Worm (Caenorhabditis elegans): Measurements from ENCODE around the gene amx-1.

The amx-1 gene

DNA sequence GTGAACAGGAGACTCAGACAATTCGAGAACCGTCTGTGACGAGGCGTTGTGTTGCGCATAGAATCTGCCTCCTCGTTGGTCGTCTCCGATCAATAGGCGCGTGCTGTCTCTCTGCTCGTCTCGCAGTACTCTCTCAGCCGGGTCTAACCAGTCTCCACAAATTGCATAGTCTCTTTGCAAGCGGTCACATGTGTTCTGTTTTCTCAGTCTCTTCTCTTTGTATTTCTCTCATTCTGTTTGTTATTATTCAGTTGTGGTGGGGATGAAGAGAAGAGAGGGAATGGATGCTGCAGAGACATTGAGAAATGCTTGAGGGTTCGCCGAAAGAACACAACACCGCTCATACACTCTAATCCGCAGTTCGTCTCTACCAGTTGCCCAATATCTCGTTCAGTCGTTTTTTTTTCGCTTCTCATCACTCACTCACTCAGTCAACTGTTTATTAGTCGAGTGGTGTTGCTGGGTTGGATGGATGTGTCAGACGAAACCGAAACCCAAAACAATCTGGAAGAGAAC is 20.8 kb upstream of the amx-1 start:
- TF ChIP-seq B0310.2 (tag; optimal IDR thresholded peaks at IDR 0.05) (no peak), flt-1 (GFP tag; IDR thresholded peaks at IDR 0.05) (no peak), tra-4 (tag; optimal IDR thresholded peaks at IDR 0.05) (no peak), tbx-11 (GFP tag; IDR thresholded peaks at IDR 0.05) (no peak), ceh-13 (GFP tag; optimal IDR thresholded peaks at IDR 0.05) (no peak), ceh-36 (tag; optimal IDR thresholded peaks at IDR 0.05) (peak; percentile 55), hmg-4 (GFP tag; optimal IDR thresholded peaks at IDR 0.05) (peak; percentile 84), aly-1 (tag; optimal IDR thresholded peaks at IDR 0.05) (no peak), hmbx-1 (tag; optimal IDR thresholded peaks at IDR 0.05) (no peak), ama-1 (optimal IDR thresholded peaks at IDR 0.05) (no peak), ets-7 (tag; optimal IDR thresholded peaks at IDR 0.05) (no peak), pes-1 (GFP tag; IDR thresholded peaks at IDR 0.05) (peak; percentile 43), hnd-1 (tag; optimal IDR thresholded peaks at IDR 0.05) (no peak), tbx-37 (GFP tag; conservative IDR thresholded peaks at IDR 0.05) (no peak), F13C5.2 (tag; optimal IDR thresholded peaks at IDR 0.05) (peak; percentile 66), scrt-1 (GFP tag; IDR thresholded peaks at IDR 0.05) (no peak), sea-1 (GFP tag; conservative IDR thresholded peaks at IDR 0.05) (no peak)

DNA sequence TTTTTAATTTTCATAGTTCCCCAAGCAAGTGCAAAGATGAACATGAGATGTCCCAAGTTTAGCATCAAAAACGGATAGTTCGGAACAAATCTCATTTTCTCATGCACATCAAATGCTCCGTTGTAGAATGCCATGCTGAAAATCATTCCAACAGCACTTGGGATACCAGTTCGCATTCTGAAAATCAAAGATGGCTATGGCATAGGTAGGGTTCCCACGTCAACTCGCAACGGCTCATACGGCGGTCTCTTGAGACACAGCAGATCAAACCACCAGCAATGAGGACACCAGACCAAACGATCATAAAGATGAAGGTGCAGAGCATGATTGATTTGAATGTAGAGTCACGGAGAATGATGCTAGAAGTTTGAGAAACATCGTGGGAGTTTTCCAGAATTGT is 19.1 kb upstream of the amx-1 start:
- TF ChIP-seq flt-1 (GFP tag; IDR thresholded peaks at IDR 0.05) (no peak), B0310.2 (tag; optimal IDR thresholded peaks at IDR 0.05) (no peak), tbx-11 (GFP tag; IDR thresholded peaks at IDR 0.05) (no peak), pes-1 (GFP tag; IDR thresholded peaks at IDR 0.05) (no peak)

DNA sequence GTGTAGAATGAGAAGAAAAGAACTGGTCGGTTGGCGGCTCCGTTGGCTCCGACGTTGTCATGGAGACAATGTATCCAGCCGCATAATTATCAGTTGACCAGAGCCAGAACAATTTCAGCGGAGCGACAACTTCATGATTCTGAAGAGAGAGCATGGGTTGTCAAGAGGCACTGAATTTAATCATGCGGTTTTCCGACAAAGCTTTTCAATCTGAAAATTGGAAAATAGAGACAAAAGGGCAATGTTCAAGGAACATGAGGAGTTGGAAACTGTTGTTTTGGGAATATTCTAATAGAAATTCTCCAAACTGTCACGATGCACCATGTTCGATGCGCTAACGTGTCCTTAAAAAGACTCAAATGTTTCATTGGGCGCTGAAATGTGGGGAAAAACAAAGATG is 17.8 kb upstream of the amx-1 start, which contains the start of gene xbx-5:
xbx-5 (minus strand) TSS at position 56 of the 400 bp plus-strand sequence.
- TF ChIP-seq tbx-11 (GFP tag; IDR thresholded peaks at IDR 0.05) (no peak), pes-1 (GFP tag; IDR thresholded peaks at IDR 0.05) (no peak), ceh-36 (tag; optimal IDR thresholded peaks at IDR 0.05) (no peak), F13C5.2 (tag; optimal IDR thresholded peaks at IDR 0.05) (no peak), ets-7 (tag; optimal IDR thresholded peaks at IDR 0.05) (no peak), aly-1 (tag; optimal IDR thresholded peaks at IDR 0.05) (no peak), hmg-4 (GFP tag; optimal IDR thresholded peaks at IDR 0.05) (no peak), tra-4 (tag; optimal IDR thresholded peaks at IDR 0.05) (no peak), tbx-37 (GFP tag; conservative IDR thresholded peaks at IDR 0.05) (no peak), ceh-13 (GFP tag; optimal IDR thresholded peaks at IDR 0.05) (no peak), hmbx-1 (tag; optimal IDR thresholded peaks at IDR 0.05) (no peak), hnd-1 (tag; optimal IDR thresholded peaks at IDR 0.05) (no peak), flt-1 (GFP tag; IDR thresholded peaks at IDR 0.05) (no peak), ama-1 (optimal IDR thresholded peaks at IDR 0.05) (no peak)

DNA sequence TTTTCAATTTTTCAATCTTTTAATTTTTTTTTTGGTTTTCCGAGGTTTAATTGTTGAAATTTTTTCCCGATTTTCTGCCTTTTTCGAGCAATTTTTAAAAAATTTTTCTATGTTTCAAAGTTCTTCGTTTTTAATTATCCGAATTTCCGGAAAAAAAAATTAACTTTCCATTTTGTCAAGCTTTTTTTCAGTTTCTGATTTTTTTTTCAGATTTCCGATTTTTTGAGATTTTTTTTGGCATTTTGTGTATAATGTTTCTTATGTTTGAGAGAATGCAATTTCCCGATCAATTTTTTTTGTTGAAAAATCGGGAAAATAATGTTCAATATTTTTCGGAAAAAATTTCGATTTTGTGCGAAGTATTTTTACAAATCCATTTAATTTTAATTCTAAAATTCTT is 15.3 kb upstream of the amx-1 start:
- TF ChIP-seq sea-1 (GFP tag; conservative IDR thresholded peaks at IDR 0.05), result no peak
- TF ChIP-seq ceh-36 (tag; optimal IDR thresholded peaks at IDR 0.05), result no peak
- TF ChIP-seq aly-1 (tag; optimal IDR thresholded peaks at IDR 0.05), result no peak
- no peak for TF ChIP-seq tra-4 (tag; optimal IDR thresholded peaks at IDR 0.05)
- TF ChIP-seq flt-1 (GFP tag; IDR thresholded peaks at IDR 0.05), result no peak
- TF ChIP-seq hmbx-1 (tag; optimal IDR thresholded peaks at IDR 0.05), result no peak
- TF ChIP-seq F13C5.2 (tag; optimal IDR thresholded peaks at IDR 0.05), result no peak
- no peak for TF ChIP-seq ceh-13 (GFP tag; optimal IDR thresholded peaks at IDR 0.05)
- TF ChIP-seq tbx-37 (GFP tag; conservative IDR thresholded peaks at IDR 0.05), result no peak
- no peak for TF ChIP-seq B0310.2 (tag; optimal IDR thresholded peaks at IDR 0.05)
- TF ChIP-seq hnd-1 (tag; optimal IDR thresholded peaks at IDR 0.05), result no peak
- no peak for TF ChIP-seq pes-1 (GFP tag; IDR thresholded peaks at IDR 0.05)
- TF ChIP-seq ets-7 (tag; optimal IDR thresholded peaks at IDR 0.05), result no peak
- TF ChIP-seq ama-1 (optimal IDR thresholded peaks at IDR 0.05), result no peak
- TF ChIP-seq scrt-1 (GFP tag; IDR thresholded peaks at IDR 0.05), result no peak
- no peak for TF ChIP-seq hmg-4 (GFP tag; optimal IDR thresholded peaks at IDR 0.05)
- no peak for TF ChIP-seq tbx-11 (GFP tag; IDR thresholded peaks at IDR 0.05)

DNA sequence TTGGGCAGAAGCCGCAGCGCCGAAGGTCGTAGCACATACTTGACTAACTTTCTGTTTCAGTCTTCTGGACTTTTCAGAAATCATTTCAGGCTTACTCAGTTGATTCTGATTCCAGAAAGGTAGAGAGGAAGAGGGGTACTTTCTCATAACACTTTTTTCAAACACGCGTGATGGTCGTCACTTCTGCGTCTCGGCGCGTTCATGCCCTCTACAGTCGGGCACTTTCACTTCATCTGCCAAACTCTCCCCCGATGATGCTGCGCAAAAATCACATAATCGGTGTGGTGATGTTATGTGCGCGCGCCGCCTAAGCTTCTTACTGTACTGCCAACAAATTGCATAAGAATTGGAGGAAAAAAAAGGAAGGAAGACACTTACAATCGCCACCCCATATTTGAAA is 14.6 kb upstream of the amx-1 start:
- TF ChIP-seq B0310.2 (tag; optimal IDR thresholded peaks at IDR 0.05) (no peak), F13C5.2 (tag; optimal IDR thresholded peaks at IDR 0.05) (no peak), scrt-1 (GFP tag; IDR thresholded peaks at IDR 0.05) (no peak), hmg-4 (GFP tag; optimal IDR thresholded peaks at IDR 0.05) (no peak)

DNA sequence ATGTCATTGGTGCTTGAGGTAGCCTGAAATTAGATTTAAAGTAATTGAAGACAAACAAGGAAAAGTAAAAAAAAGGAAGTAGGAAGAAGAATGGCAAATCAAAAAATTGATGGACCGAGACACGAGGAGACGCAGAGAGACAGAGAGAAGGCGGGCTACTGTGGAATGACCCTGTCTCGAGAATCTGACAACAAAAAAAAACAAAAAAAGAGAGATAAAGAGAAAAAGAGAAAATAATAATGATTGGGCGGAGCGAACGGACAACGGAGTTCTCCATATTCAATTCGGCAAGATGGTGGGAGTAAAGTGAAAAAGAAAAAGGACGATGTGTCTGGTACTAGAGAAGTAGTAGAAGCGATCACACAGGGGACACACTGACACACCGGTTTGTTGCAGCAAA is 13.2 kb upstream of the amx-1 start, which contains the start of gene toh-1:
toh-1 (minus strand) TSS at position 23 of the 400 bp plus-strand sequence.
- TF ChIP-seq scrt-1 (GFP tag; IDR thresholded peaks at IDR 0.05) (no peak), pes-1 (GFP tag; IDR thresholded peaks at IDR 0.05) (no peak), tbx-37 (GFP tag; conservative IDR thresholded peaks at IDR 0.05) (no peak), aly-1 (tag; optimal IDR thresholded peaks at IDR 0.05) (no peak)

DNA sequence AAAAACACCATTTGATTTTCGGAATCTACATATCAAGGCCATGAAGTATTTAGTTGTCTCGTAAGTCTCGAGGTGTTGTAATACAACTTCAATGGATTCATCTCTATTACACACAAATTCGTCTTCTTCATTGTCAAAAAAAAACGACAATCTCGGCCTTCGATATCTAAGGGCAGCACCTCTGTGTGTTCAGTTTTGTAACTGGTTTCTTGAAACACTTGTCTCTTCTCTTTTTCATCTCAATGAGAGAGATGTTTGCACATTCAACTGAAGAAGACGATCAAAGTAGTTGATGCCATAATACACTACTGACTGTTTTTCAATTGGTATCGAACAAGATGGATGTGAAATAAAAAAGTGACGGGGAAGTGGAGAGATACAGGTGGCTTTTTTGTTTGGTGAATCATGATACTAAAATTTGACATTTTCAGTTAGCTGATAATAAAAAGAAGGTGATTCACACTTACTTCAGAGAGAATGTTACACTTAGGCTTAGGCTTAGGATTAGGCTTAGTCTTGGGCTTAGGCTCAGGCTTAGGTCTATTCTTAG is 10.8 kb upstream of the amx-1 start:
- TF ChIP-seq ceh-36 (tag; optimal IDR thresholded peaks at IDR 0.05) (peak; percentile 59), tbx-11 (GFP tag; IDR thresholded peaks at IDR 0.05) (no peak)

DNA sequence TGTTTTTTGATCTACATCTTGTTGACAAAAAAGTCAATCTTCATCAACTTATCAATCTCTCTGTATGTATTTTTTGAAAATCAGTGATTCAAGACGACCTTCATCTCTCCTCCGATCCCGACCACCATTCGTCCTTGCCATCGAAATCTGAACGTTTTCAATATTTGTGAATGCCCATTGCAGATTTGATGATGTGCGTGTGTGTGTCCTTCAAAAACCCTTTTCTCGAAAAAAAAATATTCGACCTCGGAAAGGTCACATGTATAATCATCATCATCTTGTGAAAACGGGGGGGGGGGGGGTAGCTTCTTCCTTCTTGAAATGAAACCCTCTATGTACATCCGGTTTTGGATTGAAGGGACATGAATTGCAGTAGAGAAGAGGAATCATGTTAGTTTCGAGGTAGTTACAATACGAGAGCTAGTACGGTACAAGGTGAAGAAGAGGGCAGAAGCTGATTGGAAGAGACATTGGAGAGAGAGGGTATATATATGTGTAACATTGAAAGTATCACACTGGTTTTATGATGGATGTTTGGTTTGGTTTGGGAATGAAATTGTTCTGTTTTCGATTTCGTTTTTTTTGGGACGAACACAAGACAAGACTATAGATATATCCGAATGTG is 9.7 kb upstream of the amx-1 start:
- TF ChIP-seq B0310.2 (tag; optimal IDR thresholded peaks at IDR 0.05) (peak; percentile 2), hnd-1 (tag; optimal IDR thresholded peaks at IDR 0.05) (no peak), ets-7 (tag; optimal IDR thresholded peaks at IDR 0.05) (no peak), sea-1 (GFP tag; conservative IDR thresholded peaks at IDR 0.05) (no peak), aly-1 (tag; optimal IDR thresholded peaks at IDR 0.05) (no peak), tra-4 (tag; optimal IDR thresholded peaks at IDR 0.05) (no peak), flt-1 (GFP tag; IDR thresholded peaks at IDR 0.05) (no peak)

Data from whole organism, early embryonic.